Fruit fly (Drosophila melanogaster) whole organism, adult: ENCODE measurements around the gene Tmhs.

Source experiments
- CG12768 ChIP-seq: fragments of 200-800 bp; sonication (Bioruptor generic); optimal IDR thresholded peaks from 2 replicates; lab custom pipeline; 2017; ENCODE audit warnings: missing biosample characterization, missing genetic modification characterization, mild to moderate bottlenecking, moderate library complexity, missing genetic modification reagents
- CG33017 ChIP-seq: fragments of 200-800 bp; sonication (Bioruptor generic); optimal IDR thresholded peaks from 2 replicates; lab custom pipeline; 2018; ENCODE audit warnings: missing biosample characterization, mild to moderate bottlenecking, missing genetic modification characterization, moderate library complexity
- CG5204 ChIP-seq: fragments of 200-800 bp; sonication (Bioruptor generic); optimal IDR thresholded peaks from 2 replicates; lab custom pipeline; 2016; ENCODE audit warnings: missing biosample characterization, missing genetic modification characterization
- Clk ChIP-seq: fragments of 200-800 bp; sonication (Bioruptor generic); optimal IDR thresholded peaks from 2 replicates; lab custom pipeline; 2017; ENCODE audit warnings: missing biosample characterization, missing genetic modification characterization
- Crg-1 ChIP-seq: fragments of 200-800 bp; sonication (Bioruptor generic); optimal IDR thresholded peaks from 2 replicates; lab custom pipeline; 2016; ENCODE audit warnings: missing biosample characterization, missing genetic modification characterization
- kay ChIP-seq: fragments of 200-800 bp; sonication (Bioruptor generic); peaks from one replicate; lab custom pipeline; 2016; ENCODE audit warnings: missing biosample characterization, missing genetic modification characterization, borderline replicate concordance

DNA sequence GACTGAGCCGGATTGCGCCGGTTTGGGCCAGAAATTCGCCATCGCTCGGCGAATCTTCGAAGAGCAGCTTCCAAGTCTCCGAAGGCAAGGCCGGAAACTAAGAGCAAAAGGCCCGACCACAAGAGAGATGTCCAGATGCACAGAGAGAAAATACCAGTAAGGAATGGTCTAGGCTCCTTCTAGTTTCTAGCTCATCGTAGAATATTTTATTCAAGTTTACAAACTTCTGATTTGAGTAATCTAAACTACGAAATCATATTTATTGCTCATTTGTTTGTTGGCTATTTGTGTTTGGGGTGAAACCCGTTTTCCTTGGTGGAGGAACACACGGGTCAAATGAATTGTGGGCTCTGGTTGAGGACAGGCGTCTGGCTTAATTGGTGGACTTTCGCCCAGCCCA, 52.0 kb downstream of the Tmhs start:
- TF ChIP-seq CG5204 (GFP tag; lab: Kevin White, UChicago), result no peak
- no peak for TF ChIP-seq Crg-1 (GFP tag; lab: Kevin White, UChicago)
- TF ChIP-seq Clk (GFP tag; lab: Kevin White, UChicago), result no peak
- no peak for TF ChIP-seq kay
- TF ChIP-seq CG33017 (tag; lab: Kevin White, UChicago), result no peak
- no peak for TF ChIP-seq CG12768 (GFP tag; lab: Kevin White, UChicago)
